Worm (Caenorhabditis elegans) whole organism, late embryonic: Measurements from ENCODE around the gene dnbp-1.

Source experiments
- F13H6.1 ChIP-seq: sonication (generic microtip); optimal IDR thresholded peaks from 2 replicates; lab custom pipeline; 2016; ENCODE audit warnings: missing genetic modification characterization, missing compliant biosample characterization
- K02D7.2 ChIP-seq: sonication (generic microtip); optimal IDR thresholded peaks from 2 replicates; lab custom pipeline; 2017; ENCODE audit warnings: mild to moderate bottlenecking, missing genetic modification characterization, missing compliant biosample characterization
- Y22D7AL.16 ChIP-seq: sonication (generic microtip); optimal IDR thresholded peaks from 2 replicates; lab custom pipeline; 2016; ENCODE audit warnings: missing genetic modification characterization, missing compliant biosample characterization
- ahr-1 ChIP-seq: sonication (generic microtip); optimal IDR thresholded peaks from 2 replicates; lab custom pipeline; 2016; ENCODE audit warnings: missing genetic modification characterization, missing compliant biosample characterization
- ceh-14 ChIP-seq: sonication (generic microtip); optimal IDR thresholded peaks from 2 replicates; lab custom pipeline; 2016; ENCODE audit warnings: missing genotype, missing genetic modification characterization, missing compliant biosample characterization
- ceh-18 ChIP-seq: sonication (generic microtip); optimal IDR thresholded peaks from 2 replicates; lab custom pipeline; 2016; ENCODE audit warnings: missing genetic modification characterization, missing compliant biosample characterization
- ceh-22 ChIP-seq: sonication (generic microtip); optimal IDR thresholded peaks from 2 replicates; lab custom pipeline; 2017; ENCODE audit warnings: missing biosample characterization, missing genetic modification characterization
- ceh-24 ChIP-seq: sonication (generic microtip); optimal IDR thresholded peaks from 2 replicates; lab custom pipeline; 2016; ENCODE audit warnings: mild to moderate bottlenecking, missing genetic modification characterization, missing compliant biosample characterization
- ceh-31 ChIP-seq: sonication (generic microtip); optimal IDR thresholded peaks from 2 replicates; lab custom pipeline; 2016; ENCODE audit warnings: missing genetic modification characterization, missing compliant biosample characterization
- ceh-34 ChIP-seq: sonication (generic microtip); optimal IDR thresholded peaks from 2 replicates; lab custom pipeline; 2016; ENCODE audit warnings: mild to moderate bottlenecking, missing genetic modification characterization, missing compliant biosample characterization
- ceh-48 ChIP-seq: sonication (generic microtip); optimal IDR thresholded peaks from 2 replicates; lab custom pipeline; 2016; ENCODE audit warnings: missing genetic modification characterization, inconsistent platforms, missing compliant biosample characterization
- ceh-9 ChIP-seq: sonication (generic microtip); optimal IDR thresholded peaks from 2 replicates; lab custom pipeline; 2016; ENCODE audit warnings: mild to moderate bottlenecking, missing genetic modification characterization, inconsistent platforms, missing compliant biosample characterization
- che-1 ChIP-seq: sonication (generic microtip); optimal IDR thresholded peaks from 2 replicates; lab custom pipeline; 2016; ENCODE audit warnings: mild to moderate bottlenecking, missing genetic modification characterization, missing compliant biosample characterization
- dmd-4 ChIP-seq: sonication (generic microtip); optimal IDR thresholded peaks from 2 replicates; lab custom pipeline; 2016; ENCODE audit warnings: borderline replicate concordance, missing genetic modification characterization, missing compliant biosample characterization
- elt-2 ChIP-seq: sonication (generic microtip); optimal IDR thresholded peaks from 2 replicates; lab custom pipeline; 2016; ENCODE audit warnings: missing genetic modification reagents, missing genetic modification characterization, missing compliant biosample characterization
- ets-4 ChIP-seq: sonication (generic microtip); optimal IDR thresholded peaks from 2 replicates; lab custom pipeline; 2016; ENCODE audit warnings: missing genetic modification characterization, missing compliant biosample characterization
- fax-1 ChIP-seq: sonication (generic microtip); optimal IDR thresholded peaks from 2 replicates; lab custom pipeline; 2016; ENCODE audit warnings: missing genotype, missing genetic modification characterization, missing compliant biosample characterization
- fkh-6 ChIP-seq: sonication (generic microtip); optimal IDR thresholded peaks from 2 replicates; lab custom pipeline; 2016; ENCODE audit warnings: missing genetic modification characterization, missing compliant biosample characterization
- hlh-15 ChIP-seq: sonication (generic microtip); optimal IDR thresholded peaks from 2 replicates; lab custom pipeline; 2016; ENCODE audit warnings: missing genetic modification characterization, missing compliant biosample characterization
- madf-2 ChIP-seq: sonication (generic microtip); optimal IDR thresholded peaks from 2 replicates; lab custom pipeline; 2017; ENCODE audit warnings: missing genetic modification characterization, missing compliant biosample characterization
- nfya-1 ChIP-seq: sonication (generic microtip); optimal IDR thresholded peaks from 2 replicates; lab custom pipeline; 2017; ENCODE audit warnings: missing genetic modification characterization, mild to moderate bottlenecking, missing compliant biosample characterization, antibody characterized with exemption, moderate library complexity
- nhr-232 ChIP-seq: sonication (generic microtip); optimal IDR thresholded peaks from 2 replicates; lab custom pipeline; 2016; ENCODE audit warnings: missing genetic modification characterization, missing compliant biosample characterization
- pat-9 ChIP-seq: fragments of 200-800 bp; sonication (Bioruptor generic); optimal IDR thresholded peaks from 2 replicates; lab custom pipeline; 2018; ENCODE audit warnings: mild to moderate bottlenecking, missing genetic modification characterization, moderate library complexity, missing compliant biosample characterization
- pax-1 ChIP-seq: fragments of 150-350 bp; optimal IDR thresholded peaks from 2 replicates; lab custom pipeline; 2014; ENCODE audit warnings: missing biosample characterization, missing genetic modification characterization
- pha-4 ChIP-seq: fragments of 150-350 bp; optimal IDR thresholded peaks from 2 replicates; lab custom pipeline; 2018; ENCODE audit warnings: missing biosample characterization, missing genetic modification reagents, missing genetic modification characterization
- pqm-1 ChIP-seq: sonication (generic microtip); optimal IDR thresholded peaks from 2 replicates; lab custom pipeline; 2016; ENCODE audit warnings: missing genetic modification characterization, missing compliant biosample characterization
- pros-1 ChIP-seq: fragments of 150-350 bp; optimal IDR thresholded peaks from 2 replicates; lab custom pipeline; 2014; ENCODE audit warnings: missing biosample characterization, missing genetic modification reagents, missing genetic modification characterization
- ref-2 ChIP-seq: sonication (generic microtip); optimal IDR thresholded peaks from 2 replicates; lab custom pipeline; 2016; ENCODE audit warnings: missing genetic modification characterization, missing compliant biosample characterization
- sox-2 ChIP-seq: fragments of 200-800 bp; sonication (Bioruptor generic); IDR thresholded peaks from 2 replicates; pipeline ENCODE4 v1.3.6; 2022; ENCODE audit warnings: missing genetic modification reagents, missing genetic modification characterization, missing compliant biosample characterization
- sox-4 ChIP-seq: sonication (generic microtip); optimal IDR thresholded peaks from 2 replicates; lab custom pipeline; 2017; ENCODE audit warnings: mild to moderate bottlenecking, missing genetic modification characterization, inconsistent platforms, missing compliant biosample characterization
- tbx-2 ChIP-seq: sonication (generic microtip); optimal IDR thresholded peaks from 2 replicates; lab custom pipeline; 2016; ENCODE audit warnings: missing genetic modification characterization, missing compliant biosample characterization
- unc-42 ChIP-seq: sonication (generic microtip); optimal IDR thresholded peaks from 2 replicates; lab custom pipeline; 2016; ENCODE audit warnings: missing genotype, missing genetic modification characterization, missing compliant biosample characterization
- zip-5 ChIP-seq: sonication (generic microtip); optimal IDR thresholded peaks from 2 replicates; lab custom pipeline; 2016; ENCODE audit warnings: missing genetic modification characterization, missing compliant biosample characterization
- ztf-16 ChIP-seq: sonication (generic microtip); optimal IDR thresholded peaks from 2 replicates; lab custom pipeline; 2017; ENCODE audit warnings: missing genetic modification characterization, missing compliant biosample characterization

Gene dnbp-1

DNA sequence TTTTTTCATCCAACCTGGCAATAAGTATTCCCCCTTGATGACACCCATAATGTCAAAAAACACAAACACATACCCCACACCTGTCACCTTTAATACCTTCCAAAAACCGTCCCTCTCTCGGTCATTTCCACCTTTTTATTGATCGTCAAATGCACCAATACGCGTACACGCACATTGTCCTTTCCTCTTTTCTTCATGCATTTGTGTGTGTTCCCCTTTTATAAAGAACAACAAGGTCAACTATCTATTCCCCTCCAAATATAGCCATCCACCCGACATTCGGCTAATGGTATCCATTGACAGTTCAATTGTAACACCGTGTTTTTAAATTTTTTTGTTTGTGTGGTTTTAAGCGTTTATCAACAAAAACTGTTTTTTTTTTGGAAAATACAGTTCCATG lies 34.5 kb downstream of the dnbp-1 start:
- no peak for TF ChIP-seq tbx-2 (tag; lab: Kevin White, UChicago)
- TF ChIP-seq sox-2 (GFP tag; lab: Robert Waterston, UW) = peak; percentile 41
- TF ChIP-seq nfya-1 (tag; lab: Kevin White, UChicago) = peak; percentile 58
- no peak for TF ChIP-seq ref-2
- TF ChIP-seq pros-1 (tag; lab: Kevin White, UChicago) = no peak
- TF ChIP-seq ceh-18 = no peak
- TF ChIP-seq ceh-31 (tag; lab: Kevin White, UChicago) = peak; percentile 9
- TF ChIP-seq Y22D7AL.16 (tag; lab: Kevin White, UChicago) = no peak

DNA sequence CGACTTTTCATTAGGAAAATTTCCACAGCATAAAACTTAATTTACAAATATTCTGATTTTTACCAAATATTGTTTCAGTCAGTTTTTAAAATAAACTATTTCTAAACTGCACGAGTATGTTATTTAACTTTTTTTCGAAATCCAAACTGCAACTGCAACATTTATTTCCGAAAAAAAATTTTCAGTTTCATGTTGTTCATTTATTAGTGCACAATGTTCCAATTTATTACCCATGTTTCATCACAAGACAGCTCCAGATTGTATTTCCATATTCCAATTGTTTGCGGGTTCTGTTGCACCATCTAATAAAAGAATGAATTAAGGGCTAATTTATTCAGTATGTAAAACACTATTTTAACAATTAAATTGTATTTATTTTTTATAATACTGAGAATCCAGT lies 38.0 kb downstream of the dnbp-1 start:
- TF ChIP-seq ref-2 (no peak), ceh-9 (tag; lab: Kevin White, UChicago) (no peak), ceh-31 (tag; lab: Kevin White, UChicago) (no peak), sox-2 (GFP tag; lab: Robert Waterston, UW) (no peak), pha-4 (tag; lab: Kevin White, UChicago) (no peak), elt-2 (tag; lab: Kevin White, UChicago) (no peak)

DNA sequence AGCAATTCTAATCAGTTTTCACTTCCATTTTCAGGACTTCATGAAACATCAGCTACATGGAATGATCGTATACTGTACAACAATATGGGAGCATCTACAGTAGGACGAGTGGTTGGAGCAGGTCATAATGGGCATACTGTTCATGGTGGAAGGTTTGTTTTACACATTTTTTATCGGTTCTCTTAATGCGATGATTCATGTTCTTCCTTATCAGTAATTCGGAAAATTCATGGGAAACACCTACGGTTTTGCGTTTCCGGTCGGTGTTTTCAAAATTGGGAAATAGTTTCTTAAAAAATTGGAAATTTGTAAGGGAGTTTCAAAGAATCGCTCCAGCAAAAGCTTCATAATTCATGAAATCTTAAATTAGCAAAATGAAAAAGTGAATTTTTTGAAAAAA lies 38.8 kb downstream of the dnbp-1 start:
- TF ChIP-seq madf-2 = no peak
- TF ChIP-seq sox-2 (GFP tag; lab: Robert Waterston, UW) = no peak
- TF ChIP-seq hlh-15 (tag; lab: Kevin White, UChicago) = no peak
- TF ChIP-seq fkh-6 (tag; lab: Kevin White, UChicago) = no peak
- no peak for TF ChIP-seq ets-4 (tag; lab: Kevin White, UChicago)
- TF ChIP-seq sox-4 (tag; lab: Kevin White, UChicago) = no peak
- no peak for TF ChIP-seq ceh-22 (tag; lab: Kevin White, UChicago)
- TF ChIP-seq ceh-24 (tag; lab: Kevin White, UChicago) = no peak
- TF ChIP-seq pha-4 (tag; lab: Kevin White, UChicago) = no peak

DNA sequence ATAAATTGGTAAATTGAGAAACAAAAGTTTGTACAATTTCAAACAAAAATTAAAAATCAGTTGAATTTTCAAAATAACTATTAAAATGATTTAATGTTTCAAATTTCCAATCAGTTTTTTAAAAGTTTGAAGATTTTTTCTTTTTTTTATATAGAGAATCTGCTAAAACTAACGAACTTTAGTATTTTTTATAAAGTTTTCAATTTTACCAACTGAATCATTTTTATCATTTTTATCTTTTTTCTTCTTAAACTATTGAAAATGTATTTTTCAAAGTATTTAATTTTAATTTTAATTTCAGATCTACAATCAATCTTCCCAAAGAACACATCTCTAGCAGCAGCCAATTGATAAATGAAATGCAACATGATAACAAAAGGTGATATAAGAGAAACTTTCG lies 45.6 kb downstream of the dnbp-1 start, which contains the start of gene Y37A1A.4:
TSS of gene Y37A1A.4 (plus strand) at position 301 of the 400 bp plus-strand sequence.
- no peak for TF ChIP-seq nhr-232 (tag; lab: Kevin White, UChicago)
- TF ChIP-seq ztf-16 = no peak
- no peak for TF ChIP-seq elt-2 (tag; lab: Kevin White, UChicago)
- TF ChIP-seq K02D7.2 (tag; lab: Kevin White, UChicago) = no peak
- no peak for TF ChIP-seq Y22D7AL.16 (tag; lab: Kevin White, UChicago)
- TF ChIP-seq pha-4 (tag; lab: Kevin White, UChicago) = no peak
- no peak for TF ChIP-seq che-1 (tag; lab: Kevin White, UChicago)
- TF ChIP-seq ceh-48 = no peak
- TF ChIP-seq dmd-4 = no peak
- TF ChIP-seq ceh-34 (tag; lab: Kevin White, UChicago) = no peak
- no peak for TF ChIP-seq fax-1 (tag; lab: Kevin White, UChicago)

DNA sequence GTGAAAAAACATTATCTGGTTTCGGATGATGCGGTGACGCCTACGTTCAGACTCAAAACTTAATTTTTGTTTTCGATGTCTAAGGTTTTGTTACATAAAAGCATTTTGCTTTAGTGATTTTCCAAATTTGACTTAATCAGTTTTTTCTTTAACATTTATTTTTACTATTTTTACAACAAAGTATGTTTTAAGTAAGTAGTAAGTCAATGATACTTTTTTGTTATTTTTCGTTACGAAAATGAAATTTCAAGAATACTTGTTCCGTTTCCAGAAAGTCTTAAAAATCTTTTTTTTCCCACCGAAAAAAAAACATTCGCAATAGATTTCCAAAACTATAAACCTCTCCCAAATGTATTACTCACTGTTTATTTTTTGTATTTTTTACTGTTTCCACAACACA lies 52.0 kb downstream of the dnbp-1 start:
- TF ChIP-seq ahr-1 (tag; lab: Kevin White, UChicago) (no peak), ceh-48 (no peak), hlh-15 (tag; lab: Kevin White, UChicago) (no peak), zip-5 (tag; lab: Kevin White, UChicago) (no peak), tbx-2 (tag; lab: Kevin White, UChicago) (no peak), sox-2 (GFP tag; lab: Robert Waterston, UW) (no peak)

DNA sequence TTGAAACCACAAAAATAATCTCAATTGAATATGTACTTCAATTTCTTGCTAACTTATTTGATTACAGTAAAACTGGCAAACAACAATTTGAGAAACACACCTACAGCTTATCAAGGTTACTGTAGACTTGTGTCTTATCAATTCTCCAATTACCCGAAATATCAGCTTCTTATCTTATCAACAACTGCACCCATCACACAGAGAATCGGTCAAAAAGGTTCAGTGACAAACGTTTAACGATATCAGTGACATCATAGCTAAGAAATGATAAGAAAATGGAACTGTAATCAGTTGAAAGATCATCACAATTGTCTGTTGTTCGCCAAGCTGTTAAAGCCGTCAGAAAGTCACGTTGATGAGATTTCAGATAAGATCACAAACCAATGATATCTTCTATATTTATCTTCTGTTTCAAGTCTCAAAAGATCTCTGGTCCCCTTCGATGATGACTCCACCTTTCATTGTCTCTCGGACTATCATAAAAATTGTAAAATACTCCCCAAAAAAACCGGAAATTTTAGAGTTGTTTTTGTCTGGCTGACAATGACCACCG lies 60.4 kb downstream of the dnbp-1 start:
- no peak for TF ChIP-seq pat-9 (tag; lab: Kevin White, UChicago)
- TF ChIP-seq ref-2 = no peak
- TF ChIP-seq pax-1 (tag; lab: Kevin White, UChicago) = no peak
- TF ChIP-seq unc-42 (tag; lab: Kevin White, UChicago) = no peak
- no peak for TF ChIP-seq fkh-6 (tag; lab: Kevin White, UChicago)
- TF ChIP-seq ceh-34 (tag; lab: Kevin White, UChicago) = no peak
- TF ChIP-seq ceh-22 (tag; lab: Kevin White, UChicago) = no peak
- TF ChIP-seq ceh-14 (tag; lab: Kevin White, UChicago) = no peak
- peak; percentile 95 for TF ChIP-seq pqm-1 (tag; lab: Kevin White, UChicago)
- peak; percentile 100 for TF ChIP-seq elt-2 (tag; lab: Kevin White, UChicago)
- TF ChIP-seq F13H6.1 (tag; lab: Kevin White, UChicago) = no peak
- TF ChIP-seq zip-5 (tag; lab: Kevin White, UChicago) = no peak
- no peak for TF ChIP-seq ets-4 (tag; lab: Kevin White, UChicago)
